Worm (Caenorhabditis elegans) whole organism, L4 larva: Measurements from ENCODE around the gene dct-19.

Experiments used
- Y105C5A.15 ChIP-seq: fragments of 200-800 bp; sonication (Bioruptor generic); IDR thresholded peaks from 2 replicates; pipeline ENCODE4 v1.3.6; 2022; ENCODE audit warnings: missing genetic modification characterization, missing compliant biosample characterization
- aha-1 ChIP-seq: fragments of 150-350 bp; peaks from one replicate; lab custom pipeline; 2014; ENCODE audit warnings: missing biosample characterization, missing genetic modification characterization
- aly-2 ChIP-seq: sonication (generic microtip); optimal IDR thresholded peaks from 2 replicates; lab custom pipeline; 2018; ENCODE audit warnings: missing biosample characterization, missing genetic modification characterization
- arid-1 ChIP-seq: fragments of 200-800 bp; sonication (Bioruptor generic); conservative IDR thresholded peaks from 2 replicates; pipeline ENCODE4 v1.3.6; 2022; ENCODE audit warnings: missing genetic modification reagents, missing genetic modification characterization, missing compliant biosample characterization
- ceh-20 ChIP-seq: fragments of 200-800 bp; sonication (Bioruptor generic); IDR thresholded peaks from 2 replicates; pipeline ENCODE4 v1.3.6; 2022; ENCODE audit warnings: missing genetic modification reagents, missing genetic modification characterization, missing compliant biosample characterization
- ceh-32 ChIP-seq: sonication (generic microtip); optimal IDR thresholded peaks from 2 replicates; lab custom pipeline; 2016; ENCODE audit warnings: mild to moderate bottlenecking, missing genetic modification characterization, missing compliant biosample characterization; ENCODE audit not compliant: poor library complexity
- ceh-62 ChIP-seq: sonication (generic microtip); optimal IDR thresholded peaks from 2 replicates; lab custom pipeline; 2017; ENCODE audit warnings: missing biosample characterization, missing genetic modification characterization
- ces-1 ChIP-seq: fragments of 150-350 bp; sonication (generic microtip); optimal IDR thresholded peaks from 4 replicates; lab custom pipeline; 2014; ENCODE audit warnings: missing biosample characterization, missing genetic modification reagents, missing genetic modification characterization
- daf-16 ChIP-seq, 3 experiments: sonication (generic microtip); optimal IDR thresholded peaks; 2 replicates each; lab custom pipeline; 2016 to 2017; ENCODE audit warnings: missing genetic modification characterization in 3 of 3, missing genetic modification reagents in 3 of 3, mild to moderate bottlenecking in 2 of 3, missing compliant biosample characterization in 2 of 3, missing biosample characterization in 1 of 3, moderate library complexity in 1 of 3
- dmd-6 ChIP-seq: fragments of 200-800 bp; sonication (Bioruptor generic); IDR thresholded peaks from 2 replicates; pipeline ENCODE4 v1.3.6; 2022; ENCODE audit warnings: missing genetic modification reagents, missing genetic modification characterization, missing compliant biosample characterization
- dmd-9 ChIP-seq: fragments of 200-800 bp; sonication (Bioruptor generic); IDR thresholded peaks from 2 replicates; pipeline ENCODE4 v1.3.6; 2022; ENCODE audit warnings: missing genetic modification reagents, missing genetic modification characterization, missing compliant biosample characterization
- duxl-1 ChIP-seq: sonication (generic microtip); optimal IDR thresholded peaks from 2 replicates; lab custom pipeline; 2016; ENCODE audit warnings: mild to moderate bottlenecking, missing genetic modification characterization, moderate library complexity, missing compliant biosample characterization; ENCODE audit not compliant: poor library complexity
- dve-1 ChIP-seq: sonication (generic microtip); optimal IDR thresholded peaks from 2 replicates; lab custom pipeline; 2017; ENCODE audit warnings: antibody characterized with exemption, mild to moderate bottlenecking, missing genetic modification characterization, missing compliant biosample characterization; ENCODE audit not compliant: insufficient read depth
- gei-8 ChIP-seq: fragments of 200-800 bp; sonication (Bioruptor generic); optimal IDR thresholded peaks from 2 replicates; lab custom pipeline; 2018; ENCODE audit warnings: mild to moderate bottlenecking, missing genetic modification characterization, missing compliant biosample characterization
- hlh-11 ChIP-seq: fragments of 200-800 bp; sonication (Bioruptor generic); optimal IDR thresholded peaks from 2 replicates; lab custom pipeline; 2018; ENCODE audit warnings: mild to moderate bottlenecking, missing genetic modification characterization, missing compliant biosample characterization
- hlh-30 ChIP-seq: sonication (generic microtip); optimal IDR thresholded peaks from 2 replicates; lab custom pipeline; 2017; ENCODE audit warnings: antibody characterized with exemption, mild to moderate bottlenecking, missing genetic modification characterization, missing compliant biosample characterization; ENCODE audit not compliant: insufficient read depth
- jun-1 ChIP-seq: fragments of 150-350 bp; optimal IDR thresholded peaks from 2 replicates; lab custom pipeline; 2014; ENCODE audit warnings: missing biosample characterization, missing genetic modification reagents, missing genetic modification characterization
- lim-7 ChIP-seq: fragments of 200-800 bp; sonication (Bioruptor generic); IDR thresholded peaks from 2 replicates; pipeline ENCODE4 v1.3.6; 2022; ENCODE audit warnings: missing genetic modification characterization, missing compliant biosample characterization
- lin-29 ChIP-seq: fragments of 200-800 bp; sonication (Bioruptor generic); IDR thresholded peaks from 2 replicates; pipeline ENCODE4 v1.3.6; 2022; ENCODE audit warnings: missing genetic modification reagents, missing genetic modification characterization, missing compliant biosample characterization
- lir-3 ChIP-seq: sonication (generic microtip); optimal IDR thresholded peaks from 2 replicates; lab custom pipeline; 2016; ENCODE audit warnings: mild to moderate bottlenecking, missing genetic modification characterization, missing compliant biosample characterization
- madf-5 ChIP-seq, 2 experiments: fragments of 200-800 bp; sonication (Bioruptor generic); IDR thresholded peaks; 2 replicates each; pipeline ENCODE4 v1.3.6; 2022; ENCODE audit warnings: missing compliant biosample characterization in 2 of 2, missing genetic modification characterization in 2 of 2
- mdt-29 ChIP-seq: fragments of 200-800 bp; sonication (Bioruptor generic); IDR thresholded peaks from 2 replicates; pipeline ENCODE4 v1.3.6; 2022; ENCODE audit warnings: missing genetic modification reagents, missing genetic modification characterization, missing compliant biosample characterization
- mep-1 ChIP-seq: fragments of 150-350 bp; sonication (generic microtip); optimal IDR thresholded peaks from 3 replicates; lab custom pipeline; 2014; ENCODE audit warnings: missing biosample characterization, missing genetic modification characterization
- mxl-3 ChIP-seq: fragments of 200-800 bp; sonication (Bioruptor generic); optimal IDR thresholded peaks from 2 replicates; lab custom pipeline; 2018; ENCODE audit warnings: mild to moderate bottlenecking, missing genetic modification characterization, missing compliant biosample characterization
- nhr-25 ChIP-seq: sonication (generic microtip); optimal IDR thresholded peaks from 2 replicates; lab custom pipeline; 2017; ENCODE audit warnings: missing genetic modification characterization, mild to moderate bottlenecking, missing compliant biosample characterization, antibody characterized with exemption, moderate library complexity, borderline replicate concordance; ENCODE audit not compliant: insufficient read depth
- nhr-28 ChIP-seq: fragments of 150-350 bp; optimal IDR thresholded peaks from 2 replicates; lab custom pipeline; 2014; ENCODE audit warnings: missing biosample characterization, missing genetic modification characterization
- nhr-42 ChIP-seq: fragments of 200-800 bp; sonication (Bioruptor generic); IDR thresholded peaks from 2 replicates; pipeline ENCODE4 v1.3.6; 2022; ENCODE audit warnings: missing genetic modification characterization, missing compliant biosample characterization
- nhr-77 ChIP-seq: fragments of 150-350 bp; optimal IDR thresholded peaks from 2 replicates; lab custom pipeline; 2014; ENCODE audit warnings: missing biosample characterization, missing genetic modification characterization
- pha-4 ChIP-seq, 2 experiments: fragments of 150-350 bp in 1 of 2; fragments of 200-800 bp in 1 of 2; sonication (Bioruptor generic) in 1 of 2; IDR thresholded peaks in 1 of 2; optimal IDR thresholded peaks in 1 of 2; 2 replicates each; pipeline versions ENCODE4 v1.3.6 to Lab custom; 2014 to 2022; ENCODE audit warnings: missing genetic modification characterization in 2 of 2, missing genetic modification reagents in 2 of 2, missing biosample characterization in 1 of 2, missing compliant biosample characterization in 1 of 2
- pqm-1 ChIP-seq: sonication (generic microtip); optimal IDR thresholded peaks from 2 replicates; lab custom pipeline; 2017; ENCODE audit warnings: missing biosample characterization, missing genetic modification characterization
- zfp-2 ChIP-seq: sonication (generic microtip); optimal IDR thresholded peaks from 2 replicates; lab custom pipeline; 2016; ENCODE audit warnings: mild to moderate bottlenecking, missing genetic modification characterization, missing compliant biosample characterization
- zip-11 ChIP-seq: fragments of 200-800 bp; sonication (Bioruptor generic); IDR thresholded peaks from 2 replicates; pipeline ENCODE4 v1.3.6; 2022; ENCODE audit warnings: missing genetic modification characterization, missing compliant biosample characterization
- ztf-7 ChIP-seq: fragments of 150-350 bp; optimal IDR thresholded peaks from 2 replicates; lab custom pipeline; 2014; ENCODE audit warnings: missing biosample characterization, missing genetic modification characterization

dct-19 gene

DNA sequence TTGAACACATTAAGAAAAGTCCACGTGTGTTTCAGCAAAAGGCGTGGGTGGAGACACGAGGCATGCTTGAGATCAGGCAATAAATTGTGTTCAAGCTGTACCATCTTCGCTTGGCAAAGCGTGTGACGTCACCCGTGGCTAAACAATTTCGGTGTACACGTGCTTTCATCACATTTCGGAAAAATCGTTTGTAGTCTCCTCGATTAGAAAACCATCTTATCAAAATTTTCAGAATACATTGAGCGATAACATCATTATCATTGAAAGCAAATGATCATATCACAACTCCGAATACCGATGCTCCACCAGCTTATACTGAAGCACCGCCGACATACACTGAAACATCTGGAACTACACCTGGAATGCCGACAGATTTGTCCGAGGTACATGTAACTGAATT, 41.1 kb upstream of the dct-19 start (continued):
- TF ChIP-seq duxl-1 (tag; lab: Kevin White, UChicago): no peak
- no peak for TF ChIP-seq ceh-32
- no peak for TF ChIP-seq Y105C5A.15 (GFP tag; lab: Robert Waterston, UW)
- TF ChIP-seq mep-1 (tag; lab: Kevin White, UChicago): no peak
- TF ChIP-seq zfp-2: no peak

DNA sequence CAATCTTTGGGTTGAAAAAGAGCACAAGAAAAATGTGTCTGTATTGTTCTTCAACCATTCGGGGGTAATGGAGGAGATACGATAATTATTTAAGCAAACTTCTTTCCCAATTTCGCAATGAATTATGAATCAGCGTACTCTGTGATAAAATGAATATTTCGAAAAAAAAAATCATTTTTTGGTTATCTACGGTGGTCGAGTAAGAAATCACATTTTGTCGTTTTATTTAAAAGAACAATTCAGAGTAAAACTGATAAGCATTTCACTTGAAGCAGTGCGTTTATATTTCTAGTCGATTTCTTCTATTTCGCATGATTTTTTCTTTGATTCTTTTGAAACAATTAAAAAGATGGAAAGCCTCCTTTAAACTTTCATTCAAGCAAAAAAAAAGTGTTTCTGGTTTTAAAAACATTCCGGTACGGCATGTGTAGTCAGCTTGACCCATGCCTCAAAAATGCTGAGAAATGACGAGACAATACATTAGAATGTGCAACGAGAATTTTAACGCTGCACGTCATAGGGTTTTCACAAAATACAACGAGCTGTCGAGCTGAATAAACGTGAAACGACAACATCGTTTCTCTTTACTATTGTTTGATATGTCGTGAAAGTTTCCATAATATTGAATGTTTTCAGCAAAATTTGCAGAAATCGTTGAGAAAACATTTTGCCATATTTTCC, 40.2 kb upstream of the dct-19 start, which contains the start of gene K08D8.2:
K08D8.2 (plus strand) TSS at position 631 of the 681 bp plus-strand sequence.
- TF ChIP-seq gei-8 (no peak), mxl-3 (no peak), pha-4 (GFP tag; IDR thresholded peaks at IDR 0.05; lab: Robert Waterston, UW) (no peak), pha-4 (tag; optimal IDR thresholded peaks at IDR 0.05; lab: Kevin White, UChicago) (no peak), dmd-6 (GFP tag; lab: Robert Waterston, UW) (peak; percentile 35; the same call in 1 of the 2 replicates), pqm-1 (tag; lab: Kevin White, UChicago) (peak; percentile 10), dmd-9 (GFP tag; lab: Robert Waterston, UW) (no peak), lin-29 (GFP tag; lab: Robert Waterston, UW) (no peak)

DNA sequence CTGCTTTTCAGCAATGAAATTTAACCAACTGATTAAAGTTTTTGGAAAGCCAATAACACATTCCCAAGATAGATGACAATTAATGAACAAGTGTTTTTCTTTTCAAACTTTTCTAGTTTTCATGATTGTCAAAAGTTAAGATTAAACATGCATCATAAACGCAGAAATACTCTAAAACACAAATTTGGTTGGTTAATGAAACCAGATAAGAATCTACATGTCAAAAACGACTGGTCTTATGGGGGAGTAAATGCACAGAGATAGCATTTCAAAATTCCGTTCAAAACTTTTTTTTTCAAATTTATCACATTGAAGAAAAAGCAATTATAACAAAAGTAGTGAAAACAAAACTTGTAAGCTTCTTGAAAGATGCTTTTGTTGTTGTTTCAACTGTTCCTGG, 39.0 kb upstream of the dct-19 start:
- TF ChIP-seq lir-3 (tag; lab: Kevin White, UChicago) (no peak), arid-1 (no peak), daf-16 (GFP tag; optimal IDR thresholded peaks at IDR 0.05; lab: Kevin White, UChicago) (no peak), daf-16 (tag; optimal IDR thresholded peaks at IDR 0.05; lab: Kevin White, UChicago) (peak; percentile 25), jun-1 (no peak), lim-7 (GFP tag; lab: Robert Waterston, UW) (no peak), madf-5 (GFP tag; IDR thresholded peaks at IDR 0.05; lab: Robert Waterston, UW) (no peak), nhr-28 (peak; percentile 38), dmd-6 (GFP tag; lab: Robert Waterston, UW) (peak; percentile 12; the same call in 1 of the 2 replicates), pqm-1 (tag; lab: Kevin White, UChicago) (peak; percentile 71), ztf-7 (tag; lab: Kevin White, UChicago) (no peak), dve-1 (peak; percentile 44), ces-1 (GFP tag; lab: Kevin White, UChicago) (no peak), mdt-29 (no peak), aha-1 (tag; lab: Kevin White, UChicago) (no peak), nhr-25 (tag; lab: Kevin White, UChicago) (no peak)

DNA sequence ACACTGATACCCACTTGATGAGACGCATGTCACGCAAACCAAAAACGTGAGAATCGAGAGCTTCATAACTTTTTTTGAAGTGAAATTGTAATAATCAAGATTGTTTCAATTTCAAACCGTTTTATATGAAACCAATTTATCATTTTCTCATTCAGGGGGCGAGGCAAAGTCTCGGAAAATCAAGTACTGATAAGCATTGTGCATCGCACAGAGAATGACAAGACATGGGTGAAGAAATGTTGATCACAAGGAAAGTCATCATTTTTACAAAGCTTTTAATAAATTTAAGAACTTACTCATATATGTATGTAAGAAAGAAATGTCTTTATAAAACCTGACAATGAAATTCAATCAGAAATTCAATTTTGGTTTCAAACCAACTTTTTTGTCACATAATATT, 36.2 kb upstream of the dct-19 start, which contains the start of gene K08D8.3:
K08D8.3 (minus strand) TSS at position 131 of the 400 bp plus-strand sequence.
- TF ChIP-seq ceh-20 (GFP tag; lab: Robert Waterston, UW) (no peak), hlh-11 (tag; lab: Kevin White, UChicago) (peak; percentile 41), hlh-30 (tag; lab: Kevin White, UChicago) (peak; percentile 34), nhr-77 (tag; lab: Kevin White, UChicago) (peak; percentile 36), dmd-6 (GFP tag; lab: Robert Waterston, UW) (peak; percentile 82), dve-1 (peak; percentile 50), pqm-1 (tag; lab: Kevin White, UChicago) (peak; percentile 92), ceh-62 (tag; lab: Kevin White, UChicago) (no peak), daf-16 (GFP tag; optimal IDR thresholded peaks at IDR 0.05; lab: Kevin White, UChicago) (no peak), daf-16 (tag; optimal IDR thresholded peaks at IDR 0.05; lab: Kevin White, UChicago) (peak; percentile 78), zip-11 (GFP tag; lab: Robert Waterston, UW) (no peak), aly-2 (no peak), nhr-42 (GFP tag; lab: Robert Waterston, UW) (no peak), nhr-28 (peak; percentile 63)
